Worm (Caenorhabditis elegans) whole organism, L1 larva: Measurements from ENCODE around the gene M04D8.7.

Experiments
- C04F5.9 ChIP-seq: sonication (generic microtip); optimal IDR thresholded peaks from 2 replicates; lab custom pipeline; 2016; ENCODE audit warnings: missing genetic modification characterization, missing compliant biosample characterization
- aha-1 ChIP-seq: fragments of 150-350 bp; optimal IDR thresholded peaks from 2 replicates; lab custom pipeline; 2014; ENCODE audit warnings: missing biosample characterization, missing genetic modification characterization
- alr-1 ChIP-seq: fragments of 200-800 bp; sonication (Bioruptor generic); optimal IDR thresholded peaks from 2 replicates; lab custom pipeline; 2018; ENCODE audit warnings: borderline replicate concordance, mild to moderate bottlenecking, missing genetic modification characterization, missing compliant biosample characterization
- ama-1 ChIP-seq: fragments of 150-350 bp; optimal IDR thresholded peaks from 2 replicates; lab custom pipeline; 2014
- blmp-1 ChIP-seq: fragments of 150-350 bp; optimal IDR thresholded peaks from 2 replicates; lab custom pipeline; 2014; ENCODE audit warnings: missing biosample characterization, missing genetic modification characterization
- ceh-82 ChIP-seq, 3 experiments: fragments of 150-350 bp in 1 of 3; sonication (generic microtip) in 2 of 3; optimal IDR thresholded peaks; 2 replicates each; lab custom pipeline; 2014 to 2017; ENCODE audit warnings: missing biosample characterization in 3 of 3, missing genetic modification characterization in 3 of 3
- ceh-88 ChIP-seq: fragments of 200-800 bp; sonication (Bioruptor generic); IDR thresholded peaks from 2 replicates; pipeline ENCODE4 v1.3.6; 2022; ENCODE audit warnings: missing genetic modification characterization, missing compliant biosample characterization
- ces-1 ChIP-seq: fragments of 150-350 bp; optimal IDR thresholded peaks from 2 replicates; lab custom pipeline; 2014; ENCODE audit warnings: missing biosample characterization, missing genetic modification reagents, missing genetic modification characterization
- dpl-1 ChIP-seq, 3 experiments: fragments of 150-350 bp in 2 of 3; sonication (generic microtip) in 1 of 3; optimal IDR thresholded peaks; 2 replicates each; lab custom pipeline; 2014 to 2017; ENCODE audit warnings: missing biosample characterization in 3 of 3, missing genetic modification characterization in 3 of 3, missing genetic modification reagents in 3 of 3
- efl-3 ChIP-seq: fragments of 200-800 bp; sonication (Bioruptor generic); optimal IDR thresholded peaks from 2 replicates; lab custom pipeline; 2018; ENCODE audit warnings: mild to moderate bottlenecking, missing genetic modification characterization, missing compliant biosample characterization
- egl-13 ChIP-seq: sonication (generic microtip); optimal IDR thresholded peaks from 2 replicates; lab custom pipeline; 2016; ENCODE audit warnings: missing genotype, missing genetic modification reagents, missing genetic modification characterization, missing compliant biosample characterization
- egl-27 ChIP-seq, 2 experiments: fragments of 150-350 bp in 1 of 2; sonication (generic microtip); optimal IDR thresholded peaks; 3 replicates each; lab custom pipeline; 2017 to 2018; ENCODE audit warnings: missing biosample characterization in 2 of 2, missing genetic modification characterization in 2 of 2, missing genetic modification reagents in 2 of 2
- elt-2 ChIP-seq: sonication (generic microtip); optimal IDR thresholded peaks from 2 replicates; lab custom pipeline; 2016; ENCODE audit warnings: missing genetic modification characterization, mild to moderate bottlenecking, inconsistent platforms, missing compliant biosample characterization, missing genetic modification reagents
- fkh-4 ChIP-seq: sonication (generic microtip); optimal IDR thresholded peaks from 2 replicates; lab custom pipeline; 2016; ENCODE audit warnings: missing compliant biosample characterization, missing genetic modification characterization, borderline replicate concordance
- fos-1 ChIP-seq: fragments of 150-350 bp; optimal IDR thresholded peaks from 2 replicates; lab custom pipeline; 2014; ENCODE audit warnings: missing biosample characterization, missing genetic modification characterization
- hlh-4 ChIP-seq: sonication (generic microtip); optimal IDR thresholded peaks from 2 replicates; lab custom pipeline; 2016; ENCODE audit warnings: mild to moderate bottlenecking, missing genetic modification characterization, missing compliant biosample characterization
- irx-1 ChIP-seq: sonication (generic microtip); optimal IDR thresholded peaks from 2 replicates; lab custom pipeline; 2016; ENCODE audit warnings: missing genetic modification characterization, missing compliant biosample characterization
- isw-1 ChIP-seq: fragments of 200-800 bp; sonication (Bioruptor generic); IDR thresholded peaks from 2 replicates; pipeline ENCODE4 v1.3.6; 2022; ENCODE audit warnings: missing genetic modification characterization, missing compliant biosample characterization
- jun-1 ChIP-seq: fragments of 150-350 bp; optimal IDR thresholded peaks from 2 replicates; lab custom pipeline; 2014; ENCODE audit warnings: missing biosample characterization, missing genetic modification reagents, missing genetic modification characterization
- lin-13 ChIP-seq: fragments of 150-350 bp; optimal IDR thresholded peaks from 2 replicates; lab custom pipeline; 2014; ENCODE audit warnings: missing biosample characterization, missing genetic modification reagents, missing genetic modification characterization
- lin-14 ChIP-seq: fragments of 200-800 bp; sonication (Bioruptor generic); optimal IDR thresholded peaks from 2 replicates; lab custom pipeline; 2018; ENCODE audit warnings: mild to moderate bottlenecking, missing genetic modification characterization, moderate library complexity, missing compliant biosample characterization
- lin-15B ChIP-seq: fragments of 150-350 bp; sonication (generic microtip); optimal IDR thresholded peaks from 3 replicates; lab custom pipeline; 2014; ENCODE audit warnings: missing biosample characterization, missing genetic modification characterization
- lin-35 ChIP-seq, 2 experiments: fragments of 150-350 bp; optimal IDR thresholded peaks; 2 replicates each; lab custom pipeline; 2014; ENCODE audit warnings: missing biosample characterization in 2 of 2, missing genetic modification characterization in 2 of 2, missing genetic modification reagents in 2 of 2
- lir-3 ChIP-seq: sonication (generic microtip); optimal IDR thresholded peaks from 2 replicates; lab custom pipeline; 2016; ENCODE audit warnings: mild to moderate bottlenecking, missing genetic modification characterization, moderate library complexity, missing compliant biosample characterization; ENCODE audit not compliant: poor library complexity
- mab-9 ChIP-seq: fragments of 200-800 bp; sonication (Bioruptor generic); IDR thresholded peaks from 2 replicates; pipeline ENCODE4 v1.3.6; 2022; ENCODE audit warnings: missing genetic modification reagents, missing genetic modification characterization, missing compliant biosample characterization
- nhr-12 ChIP-seq: sonication (generic microtip); optimal IDR thresholded peaks from 2 replicates; lab custom pipeline; 2017; ENCODE audit warnings: missing biosample characterization, missing genetic modification characterization
- nhr-19 ChIP-seq: fragments of 200-800 bp; sonication (Bioruptor generic); conservative IDR thresholded peaks from 2 replicates; pipeline ENCODE4 v1.3.6; 2022; ENCODE audit warnings: missing genetic modification characterization, missing compliant biosample characterization
- nhr-28 ChIP-seq: fragments of 150-350 bp; optimal IDR thresholded peaks from 2 replicates; lab custom pipeline; 2014; ENCODE audit warnings: missing biosample characterization, missing genetic modification characterization
- nhr-47 ChIP-seq: sonication (generic microtip); optimal IDR thresholded peaks from 2 replicates; lab custom pipeline; 2016; ENCODE audit warnings: mild to moderate bottlenecking, missing genetic modification characterization, moderate library complexity, missing compliant biosample characterization
- nhr-76 ChIP-seq: sonication (generic microtip); optimal IDR thresholded peaks from 2 replicates; lab custom pipeline; 2017; ENCODE audit warnings: missing biosample characterization, missing genetic modification characterization
- nhr-77 ChIP-seq: fragments of 150-350 bp; optimal IDR thresholded peaks from 2 replicates; lab custom pipeline; 2014; ENCODE audit warnings: missing biosample characterization, missing genetic modification characterization
- nhr-84 ChIP-seq: sonication (generic microtip); optimal IDR thresholded peaks from 2 replicates; lab custom pipeline; 2017; ENCODE audit warnings: missing biosample characterization, missing genetic modification characterization
- nhr-90 ChIP-seq: sonication (generic microtip); optimal IDR thresholded peaks from 2 replicates; lab custom pipeline; 2016; ENCODE audit warnings: mild to moderate bottlenecking, missing genetic modification characterization, missing compliant biosample characterization; ENCODE audit not compliant: poor library complexity
- pag-3 ChIP-seq: sonication (generic microtip); optimal IDR thresholded peaks from 2 replicates; lab custom pipeline; 2017; ENCODE audit warnings: missing genetic modification characterization, mild to moderate bottlenecking, missing compliant biosample characterization, antibody characterized with exemption, borderline replicate concordance; ENCODE audit not compliant: insufficient read depth
- pax-3 ChIP-seq: fragments of 200-800 bp; sonication (Bioruptor generic); optimal IDR thresholded peaks from 2 replicates; lab custom pipeline; 2018; ENCODE audit warnings: mild to moderate bottlenecking, missing genetic modification characterization, moderate library complexity, missing compliant biosample characterization
- snpc-4 ChIP-seq: fragments of 150-350 bp; optimal IDR thresholded peaks from 2 replicates; lab custom pipeline; 2014; ENCODE audit warnings: missing biosample characterization, missing genetic modification characterization
- snu-23 ChIP-seq: sonication (generic microtip); optimal IDR thresholded peaks from 2 replicates; lab custom pipeline; 2016; ENCODE audit warnings: missing genetic modification characterization, missing compliant biosample characterization
- sox-4 ChIP-seq: sonication (generic microtip); optimal IDR thresholded peaks from 2 replicates; lab custom pipeline; 2016; ENCODE audit warnings: missing genetic modification characterization, missing compliant biosample characterization
- unc-130 ChIP-seq: fragments of 150-350 bp; optimal IDR thresholded peaks from 2 replicates; lab custom pipeline; 2017; ENCODE audit warnings: missing biosample characterization, missing genetic modification characterization, inconsistent platforms
- unc-30 ChIP-seq: sonication (generic microtip); optimal IDR thresholded peaks from 2 replicates; lab custom pipeline; 2017; ENCODE audit warnings: missing biosample characterization, missing genetic modification characterization
- unc-86 ChIP-seq: sonication (generic microtip); optimal IDR thresholded peaks from 2 replicates; lab custom pipeline; 2016; ENCODE audit warnings: missing genetic modification characterization, missing compliant biosample characterization
- unc-98 ChIP-seq: fragments of 200-800 bp; sonication (Bioruptor generic); IDR thresholded peaks from 2 replicates; pipeline ENCODE4 v1.3.6; 2022; ENCODE audit warnings: missing genetic modification characterization, missing compliant biosample characterization
- ztf-11 ChIP-seq, 2 experiments: sonication (generic microtip); optimal IDR thresholded peaks; 2 replicates each; lab custom pipeline; 2016 to 2017; ENCODE audit warnings: missing genetic modification characterization in 2 of 2, missing biosample characterization in 1 of 2, missing compliant biosample characterization in 1 of 2
- ztf-4 ChIP-seq: fragments of 150-350 bp; optimal IDR thresholded peaks from 2 replicates; lab custom pipeline; 2014; ENCODE audit warnings: missing biosample characterization, missing genetic modification characterization

M04D8.7 gene

DNA sequence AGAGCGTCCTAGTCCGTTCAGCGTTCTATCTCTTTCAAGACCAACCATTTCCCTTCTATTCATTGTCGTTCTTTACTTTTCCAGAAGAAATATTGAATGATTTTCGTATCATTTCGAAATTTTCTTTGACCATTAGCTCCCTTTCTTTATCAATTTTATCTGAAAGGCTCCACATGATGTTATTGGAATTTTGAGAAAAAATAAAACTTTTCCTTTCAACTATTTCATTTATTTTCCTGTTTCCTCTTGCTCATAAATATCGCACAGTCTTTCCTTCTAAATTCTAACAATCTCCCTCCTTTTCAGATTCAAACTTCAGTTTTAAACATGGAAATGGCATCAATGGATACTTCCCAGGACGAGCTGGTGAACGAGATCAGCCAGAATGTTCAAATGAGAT, 20.3 kb downstream of the M04D8.7 start, which contains the start of gene T16G12.4:
Gene T16G12.4, plus strand, starts transcription at position 301 of the 400 bp plus-strand sequence.
- TF ChIP-seq lin-13 (GFP tag; lab: Kevin White, UChicago) = no peak
- no peak for TF ChIP-seq egl-27 (tag; optimal IDR thresholded peaks at IDR 0.05; lab: Kevin White, UChicago)
- no peak for TF ChIP-seq hlh-4
- TF ChIP-seq nhr-12 = no peak
- no peak for TF ChIP-seq nhr-19 (GFP tag; lab: Robert Waterston, UW)
- no peak for TF ChIP-seq pax-3 (tag; lab: Kevin White, UChicago)
- no peak for TF ChIP-seq blmp-1 (tag; lab: Kevin White, UChicago)
- TF ChIP-seq unc-130 (tag; lab: Kevin White, UChicago) = no peak
- no peak for TF ChIP-seq fos-1 (tag; lab: Kevin White, UChicago)
- no peak for TF ChIP-seq egl-13 (tag; lab: Kevin White, UChicago)
- no peak for TF ChIP-seq pag-3 (tag; lab: Kevin White, UChicago)
- TF ChIP-seq lin-35 (GFP tag; optimal IDR thresholded peaks at IDR 0.05; lab: Kevin White, UChicago) = no peak
- no peak for TF ChIP-seq unc-98 (GFP tag; lab: Robert Waterston, UW)
- no peak for TF ChIP-seq sox-4 (tag; lab: Kevin White, UChicago)
- no peak for TF ChIP-seq ztf-4 (tag; lab: Kevin White, UChicago)
- no peak for TF ChIP-seq nhr-90 (tag; lab: Kevin White, UChicago)

DNA sequence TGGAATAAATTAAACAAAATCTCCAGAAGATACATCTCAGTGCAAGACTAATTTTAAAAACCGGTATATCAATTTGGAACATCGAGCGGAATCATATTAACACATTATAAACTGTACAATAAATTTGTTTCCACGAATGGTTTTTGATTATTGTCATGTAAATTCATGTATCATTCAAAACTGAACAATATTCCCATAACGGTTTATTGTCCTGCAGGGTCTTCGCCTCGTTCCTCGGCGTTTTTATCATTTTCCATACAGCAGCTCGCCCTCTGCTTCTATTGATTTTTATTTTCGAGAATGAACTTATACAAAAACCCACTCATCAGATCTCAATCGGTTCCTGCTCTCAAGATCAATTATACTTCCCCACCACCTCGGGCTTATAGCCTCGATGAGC, 21.8 kb downstream of the M04D8.7 start, which contains the start of gene T16G12.8:
Gene T16G12.8, plus strand, starts transcription at position 301 of the 400 bp plus-strand sequence.
- TF ChIP-seq lin-35 (GFP tag; optimal IDR thresholded peaks at IDR 0.05; lab: Kevin White, UChicago) (no peak), nhr-47 (tag; lab: Kevin White, UChicago) (no peak), snpc-4 (tag; lab: Kevin White, UChicago) (no peak), egl-13 (tag; lab: Kevin White, UChicago) (no peak), isw-1 (GFP tag; lab: Robert Waterston, UW) (no peak), C04F5.9 (tag; lab: Kevin White, UChicago) (no peak), alr-1 (tag; lab: Kevin White, UChicago) (no peak), nhr-77 (tag; lab: Kevin White, UChicago) (no peak), mab-9 (GFP tag; lab: Robert Waterston, UW) (no peak), efl-3 (no peak), fkh-4 (no peak)

DNA sequence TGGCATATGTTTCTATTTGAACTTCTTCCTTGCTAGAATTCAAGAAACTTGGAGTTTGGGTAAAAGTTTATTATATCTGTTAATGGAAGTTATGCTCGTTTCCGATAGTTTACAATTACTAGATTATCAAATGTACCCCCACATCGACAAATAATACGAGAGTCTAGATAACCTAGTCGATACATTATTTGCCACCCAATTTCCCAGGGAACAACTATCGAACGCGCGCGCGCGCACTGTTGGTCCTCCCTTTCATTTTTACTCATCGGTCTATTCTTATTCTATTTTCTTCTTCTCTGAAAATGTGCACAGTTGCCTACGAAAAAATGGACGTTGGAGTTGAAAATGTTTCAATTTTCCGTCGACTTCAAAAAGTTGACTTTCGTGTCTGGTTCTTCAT, 23.3 kb downstream of the M04D8.7 start, which contains the start of gene T16G12.13:
Gene T16G12.13, plus strand, starts transcription at position 293 of the 400 bp plus-strand sequence.
- TF ChIP-seq lir-3 (tag; lab: Kevin White, UChicago) = no peak
- TF ChIP-seq mab-9 (GFP tag; lab: Robert Waterston, UW) = no peak
- TF ChIP-seq ceh-82 (tag; optimal IDR thresholded peaks at IDR 0.05; lab: Kevin White, UChicago) = no peak
- TF ChIP-seq snu-23 (GFP tag; lab: Kevin White, UChicago) = no peak
- TF ChIP-seq alr-1 (tag; lab: Kevin White, UChicago) = no peak
- TF ChIP-seq, all 84 proteins: peak for 0

DNA sequence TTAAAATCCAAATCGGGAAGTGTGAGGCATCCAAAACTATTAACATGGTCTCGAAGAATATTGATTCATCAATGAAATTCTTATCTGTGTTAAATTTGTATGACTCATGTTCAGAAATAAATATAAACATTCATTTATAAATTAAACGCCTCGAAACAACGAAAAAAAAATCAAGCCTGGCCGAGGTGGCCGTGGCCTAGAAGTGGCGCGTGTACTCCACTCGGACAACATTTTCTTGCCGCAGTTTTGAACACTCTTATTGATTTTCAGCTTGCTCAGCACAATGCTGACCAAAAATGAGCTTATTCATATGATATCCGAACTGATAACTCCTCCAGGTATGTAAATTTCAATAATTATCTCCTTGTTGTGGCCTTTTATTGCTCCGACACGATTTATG, 26.9 kb downstream of the M04D8.7 start, which contains the start of gene ekl-6:
Gene ekl-6, plus strand, starts transcription at position 265 of the 400 bp plus-strand sequence.
- peak; percentile 92 for TF ChIP-seq lir-3 (tag; lab: Kevin White, UChicago)
- no peak for TF ChIP-seq lin-15B
- TF ChIP-seq aha-1 (tag; lab: Kevin White, UChicago) = no peak
- TF ChIP-seq snpc-4 (tag; lab: Kevin White, UChicago) = peak; percentile 32
- no peak for TF ChIP-seq mab-9 (GFP tag; lab: Robert Waterston, UW)
- TF ChIP-seq ztf-4 (tag; lab: Kevin White, UChicago) = no peak
- peak; percentile 21 for TF ChIP-seq nhr-77 (tag; lab: Kevin White, UChicago)
- no peak for TF ChIP-seq lin-14 (GFP tag; lab: Kevin White, UChicago)
- TF ChIP-seq egl-27 (tag; optimal IDR thresholded peaks at IDR 0.05; lab: Kevin White, UChicago) = no peak
- no peak for TF ChIP-seq unc-30 (tag; lab: Kevin White, UChicago)
- no peak for TF ChIP-seq ama-1
- peak; percentile 87 for TF ChIP-seq nhr-90 (tag; lab: Kevin White, UChicago)
- TF ChIP-seq nhr-28 (tag; lab: Kevin White, UChicago) = no peak
- TF ChIP-seq elt-2 (tag; lab: Kevin White, UChicago) = peak; percentile 37
- TF ChIP-seq lin-13 (GFP tag; lab: Kevin White, UChicago) = peak; percentile 25
- TF ChIP-seq nhr-76 (tag; lab: Kevin White, UChicago) = no peak
- TF ChIP-seq hlh-4 = no peak
- TF ChIP-seq ztf-11 (tag; optimal IDR thresholded peaks at IDR 0.05; lab: Kevin White, UChicago) = peak in 1 of 2 experiments; percentile 89
- TF ChIP-seq jun-1 (tag; lab: Kevin White, UChicago) = no peak
- TF ChIP-seq dpl-1 (GFP tag; optimal IDR thresholded peaks at IDR 0.05; lab: Kevin White, UChicago) = peak; percentile 22 to 56 (median 55)
- no peak for TF ChIP-seq nhr-84 (tag; lab: Kevin White, UChicago)
- TF ChIP-seq ceh-88 = no peak
- no peak for TF ChIP-seq fos-1 (tag; lab: Kevin White, UChicago)
- TF ChIP-seq irx-1 (tag; lab: Kevin White, UChicago) = peak; percentile 90
- no peak for TF ChIP-seq ces-1 (GFP tag; lab: Kevin White, UChicago)
- TF ChIP-seq unc-86 (tag; lab: Kevin White, UChicago) = peak; percentile 60
